Worm (Caenorhabditis elegans) whole organism, late embryonic: ENCODE results near the gene K03H1.13.

Experiments
- C08G9.2 ChIP-seq: sonication (generic microtip); optimal IDR thresholded peaks from 2 replicates; lab custom pipeline; 2016; ENCODE audit warnings: mild to moderate bottlenecking, missing genetic modification characterization, moderate library complexity, missing compliant biosample characterization
- F13H6.1 ChIP-seq: sonication (generic microtip); optimal IDR thresholded peaks from 2 replicates; lab custom pipeline; 2016; ENCODE audit warnings: missing genetic modification characterization, missing compliant biosample characterization
- T23F11.4 ChIP-seq: fragments of 200-800 bp; sonication (Bioruptor generic); optimal IDR thresholded peaks from 2 replicates; lab custom pipeline; 2018; ENCODE audit warnings: mild to moderate bottlenecking, missing genetic modification characterization, missing compliant biosample characterization
- Y22D7AL.16 ChIP-seq: sonication (generic microtip); optimal IDR thresholded peaks from 2 replicates; lab custom pipeline; 2016; ENCODE audit warnings: missing genetic modification characterization, missing compliant biosample characterization
- ahr-1 ChIP-seq: sonication (generic microtip); optimal IDR thresholded peaks from 2 replicates; lab custom pipeline; 2016; ENCODE audit warnings: missing genetic modification characterization, missing compliant biosample characterization
- ceh-14 ChIP-seq: sonication (generic microtip); optimal IDR thresholded peaks from 2 replicates; lab custom pipeline; 2016; ENCODE audit warnings: missing genotype, missing genetic modification characterization, missing compliant biosample characterization
- ceh-2 ChIP-seq: sonication (generic microtip); optimal IDR thresholded peaks from 2 replicates; lab custom pipeline; 2016; ENCODE audit warnings: missing genotype, missing genetic modification characterization, missing compliant biosample characterization
- ceh-22 ChIP-seq: sonication (generic microtip); optimal IDR thresholded peaks from 2 replicates; lab custom pipeline; 2017; ENCODE audit warnings: missing biosample characterization, missing genetic modification characterization
- ceh-31 ChIP-seq: sonication (generic microtip); optimal IDR thresholded peaks from 2 replicates; lab custom pipeline; 2016; ENCODE audit warnings: missing genetic modification characterization, missing compliant biosample characterization
- ceh-34 ChIP-seq: sonication (generic microtip); optimal IDR thresholded peaks from 2 replicates; lab custom pipeline; 2016; ENCODE audit warnings: mild to moderate bottlenecking, missing genetic modification characterization, missing compliant biosample characterization
- ceh-45 ChIP-seq: fragments of 200-800 bp; sonication (Bioruptor generic); IDR thresholded peaks from 2 replicates; pipeline ENCODE4 v1.3.6; 2022; ENCODE audit warnings: missing genetic modification reagents, missing genetic modification characterization, missing compliant biosample characterization
- ceh-9 ChIP-seq: sonication (generic microtip); optimal IDR thresholded peaks from 2 replicates; lab custom pipeline; 2016; ENCODE audit warnings: mild to moderate bottlenecking, missing genetic modification characterization, inconsistent platforms, missing compliant biosample characterization
- che-1 ChIP-seq: sonication (generic microtip); optimal IDR thresholded peaks from 2 replicates; lab custom pipeline; 2016; ENCODE audit warnings: mild to moderate bottlenecking, missing genetic modification characterization, missing compliant biosample characterization
- dve-1 ChIP-seq: sonication (generic microtip); optimal IDR thresholded peaks from 2 replicates; lab custom pipeline; 2017; ENCODE audit warnings: antibody characterized with exemption, mild to moderate bottlenecking, missing genetic modification characterization, missing compliant biosample characterization
- elt-4 ChIP-seq: sonication (generic microtip); optimal IDR thresholded peaks from 2 replicates; lab custom pipeline; 2016; ENCODE audit warnings: missing genetic modification characterization, missing compliant biosample characterization
- eyg-1 ChIP-seq: sonication (generic microtip); optimal IDR thresholded peaks from 2 replicates; lab custom pipeline; 2016; ENCODE audit warnings: missing genotype, missing genetic modification characterization, missing compliant biosample characterization
- fax-1 ChIP-seq: sonication (generic microtip); optimal IDR thresholded peaks from 2 replicates; lab custom pipeline; 2016; ENCODE audit warnings: missing genotype, missing genetic modification characterization, missing compliant biosample characterization
- fkh-10 ChIP-seq: fragments of 150-350 bp; optimal IDR thresholded peaks from 2 replicates; lab custom pipeline; 2014; ENCODE audit warnings: missing biosample characterization, missing genetic modification reagents, missing genetic modification characterization
- fkh-6 ChIP-seq: sonication (generic microtip); optimal IDR thresholded peaks from 2 replicates; lab custom pipeline; 2016; ENCODE audit warnings: missing genetic modification characterization, missing compliant biosample characterization
- hlh-8 ChIP-seq: sonication (generic microtip); optimal IDR thresholded peaks from 2 replicates; lab custom pipeline; 2016; ENCODE audit warnings: missing genotype, missing genetic modification characterization, missing compliant biosample characterization
- madf-2 ChIP-seq: sonication (generic microtip); optimal IDR thresholded peaks from 2 replicates; lab custom pipeline; 2017; ENCODE audit warnings: missing genetic modification characterization, missing compliant biosample characterization
- nfya-1 ChIP-seq: sonication (generic microtip); optimal IDR thresholded peaks from 2 replicates; lab custom pipeline; 2017; ENCODE audit warnings: missing genetic modification characterization, mild to moderate bottlenecking, missing compliant biosample characterization, antibody characterized with exemption, moderate library complexity
- nhr-11 ChIP-seq: fragments of 150-350 bp; optimal IDR thresholded peaks from 2 replicates; lab custom pipeline; 2014; ENCODE audit warnings: missing biosample characterization, missing genetic modification characterization
- npax-4 ChIP-seq: sonication (generic microtip); optimal IDR thresholded peaks from 2 replicates; lab custom pipeline; 2016; ENCODE audit warnings: missing genetic modification characterization, missing compliant biosample characterization
- pat-9 ChIP-seq: fragments of 200-800 bp; sonication (Bioruptor generic); optimal IDR thresholded peaks from 2 replicates; lab custom pipeline; 2018; ENCODE audit warnings: mild to moderate bottlenecking, missing genetic modification characterization, moderate library complexity, missing compliant biosample characterization
- pha-2 ChIP-seq: sonication (generic microtip); optimal IDR thresholded peaks from 2 replicates; lab custom pipeline; 2017; ENCODE audit warnings: mild to moderate bottlenecking, missing genetic modification characterization, missing compliant biosample characterization
- pqm-1 ChIP-seq: sonication (generic microtip); optimal IDR thresholded peaks from 2 replicates; lab custom pipeline; 2016; ENCODE audit warnings: missing genetic modification characterization, missing compliant biosample characterization
- rnt-1 ChIP-seq: sonication (generic microtip); optimal IDR thresholded peaks from 2 replicates; lab custom pipeline; 2016; ENCODE audit warnings: missing genetic modification characterization, missing compliant biosample characterization
- sox-2 ChIP-seq: fragments of 200-800 bp; sonication (Bioruptor generic); IDR thresholded peaks from 2 replicates; pipeline ENCODE4 v1.3.6; 2022; ENCODE audit warnings: missing genetic modification reagents, missing genetic modification characterization, missing compliant biosample characterization
- ttx-3 ChIP-seq: sonication (generic microtip); optimal IDR thresholded peaks from 2 replicates; lab custom pipeline; 2016; ENCODE audit warnings: missing genetic modification reagents, missing genetic modification characterization, missing compliant biosample characterization
- unc-3 ChIP-seq, 2 experiments: fragments of 200-800 bp in 1 of 2; sonication (Bioruptor generic) in 1 of 2; sonication (generic microtip) in 1 of 2; conservative IDR thresholded peaks in 1 of 2; optimal IDR thresholded peaks in 1 of 2; 2 replicates each; pipeline versions ENCODE4 v1.3.6 to Lab custom; 2016 to 2022; ENCODE audit warnings: missing compliant biosample characterization in 2 of 2, missing genetic modification characterization in 2 of 2, missing genetic modification reagents in 1 of 2
- unc-42 ChIP-seq: sonication (generic microtip); optimal IDR thresholded peaks from 2 replicates; lab custom pipeline; 2016; ENCODE audit warnings: missing genotype, missing genetic modification characterization, missing compliant biosample characterization
- unc-55 ChIP-seq: sonication (generic microtip); optimal IDR thresholded peaks from 2 replicates; lab custom pipeline; 2017; ENCODE audit warnings: missing biosample characterization, missing genetic modification reagents, missing genetic modification characterization
- unc-86 ChIP-seq: sonication (generic microtip); optimal IDR thresholded peaks from 2 replicates; lab custom pipeline; 2016; ENCODE audit warnings: missing genetic modification characterization, missing compliant biosample characterization
- ztf-16 ChIP-seq: sonication (generic microtip); optimal IDR thresholded peaks from 2 replicates; lab custom pipeline; 2017; ENCODE audit warnings: missing genetic modification characterization, missing compliant biosample characterization

The K03H1.13 gene

DNA sequence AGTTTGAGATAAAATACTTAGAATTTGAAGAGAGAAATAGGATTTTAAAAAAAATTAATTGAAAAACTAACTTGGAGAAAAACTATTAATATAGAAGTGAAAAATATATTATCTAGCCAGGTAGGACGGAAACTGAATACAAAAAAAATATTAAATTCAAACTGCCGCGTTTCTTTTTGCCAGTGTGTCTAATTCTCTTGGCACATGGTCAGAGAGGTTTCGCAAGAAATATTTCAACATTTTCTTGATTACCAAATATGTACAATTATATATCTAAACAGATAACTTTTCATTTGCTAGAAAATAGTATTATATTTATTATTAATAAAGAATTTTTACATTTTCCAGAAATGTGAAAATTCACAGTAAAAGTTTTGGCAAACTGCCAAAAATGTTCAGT is 37.6 kb downstream of the K03H1.13 start:
- TF ChIP-seq Y22D7AL.16 (tag; lab: Kevin White, UChicago) (no peak), unc-3 (GFP tag; conservative IDR thresholded peaks at IDR 0.05; lab: Robert Waterston, UW) (no peak), unc-3 (tag; optimal IDR thresholded peaks at IDR 0.05; lab: Kevin White, UChicago) (no peak), elt-4 (no peak), fkh-10 (no peak), ahr-1 (tag; lab: Kevin White, UChicago) (no peak), F13H6.1 (tag; lab: Kevin White, UChicago) (no peak), pat-9 (tag; lab: Kevin White, UChicago) (no peak), ceh-14 (tag; lab: Kevin White, UChicago) (no peak), ztf-16 (no peak), fax-1 (tag; lab: Kevin White, UChicago) (no peak), ceh-34 (tag; lab: Kevin White, UChicago) (no peak), pha-2 (tag; lab: Kevin White, UChicago) (no peak), unc-86 (no peak), che-1 (tag; lab: Kevin White, UChicago) (no peak)

- TF ChIP-seq ceh-9 (tag; lab: Kevin White, UChicago) (no peak), unc-42 (tag; lab: Kevin White, UChicago) (no peak), fkh-6 (tag; lab: Kevin White, UChicago) (no peak), npax-4 (tag; lab: Kevin White, UChicago) (no peak), pqm-1 (tag; lab: Kevin White, UChicago) (no peak), dve-1 (tag; lab: Kevin White, UChicago) (no peak), C08G9.2 (tag; lab: Kevin White, UChicago) (no peak), ttx-3 (tag; lab: Kevin White, UChicago) (no peak), nhr-11 (tag; lab: Kevin White, UChicago) (no peak), madf-2 (tag; lab: Kevin White, UChicago) (no peak), nfya-1 (no peak), sox-2 (GFP tag; lab: Robert Waterston, UW) (no peak), unc-86 (no peak), hlh-8 (tag; lab: Kevin White, UChicago) (no peak)
These were observed 39.3 kb downstream of the K03H1.13 start, which contains the start of the genes cyld-1 and F40F12.9 for ce11 chrIII:9910608-9911479. Gene cyld-1, minus strand, starts transcription at chrIII:9910658. Gene F40F12.9, plus strand, starts transcription at chrIII:9911328.

- TF ChIP-seq T23F11.4 (no peak), unc-55 (no peak), ceh-14 (tag; lab: Kevin White, UChicago) (no peak), ceh-31 (no peak), fkh-10 (no peak), ceh-22 (no peak), F13H6.1 (tag; lab: Kevin White, UChicago) (no peak)
These were observed 41.4 kb downstream of the K03H1.13 start for ce11 chrIII:9908769-9909168.

ce11 chrIII:9907574-9907973 is 42.6 kb downstream of the K03H1.13 start:
- no peak for TF ChIP-seq ceh-2 (tag; lab: Kevin White, UChicago)
- TF ChIP-seq pat-9 (tag; lab: Kevin White, UChicago) = no peak
- TF ChIP-seq ceh-45 (GFP tag; lab: Robert Waterston, UW) = no peak
- TF ChIP-seq dve-1 (tag; lab: Kevin White, UChicago) = no peak
- no peak for TF ChIP-seq ceh-9 (tag; lab: Kevin White, UChicago)
- no peak for TF ChIP-seq eyg-1 (tag; lab: Kevin White, UChicago)
- TF ChIP-seq rnt-1 (tag; lab: Kevin White, UChicago) = no peak
